Worm (Caenorhabditis elegans) whole organism, late embryonic: Measurements from ENCODE around the gene nspg-7.1.

ENCODE experiments used
- C08G9.2 ChIP-seq: sonication (generic microtip); optimal IDR thresholded peaks from 2 replicates; lab custom pipeline; 2016; ENCODE audit warnings: mild to moderate bottlenecking, missing genetic modification characterization, moderate library complexity, missing compliant biosample characterization
- F13H6.1 ChIP-seq: sonication (generic microtip); optimal IDR thresholded peaks from 2 replicates; lab custom pipeline; 2016; ENCODE audit warnings: missing genetic modification characterization, missing compliant biosample characterization
- K02D7.2 ChIP-seq: sonication (generic microtip); optimal IDR thresholded peaks from 2 replicates; lab custom pipeline; 2017; ENCODE audit warnings: mild to moderate bottlenecking, missing genetic modification characterization, missing compliant biosample characterization
- K09A11.1 ChIP-seq: sonication (generic microtip); optimal IDR thresholded peaks from 2 replicates; lab custom pipeline; 2017; ENCODE audit warnings: antibody characterized with exemption, mild to moderate bottlenecking, missing genetic modification characterization, missing compliant biosample characterization; ENCODE audit not compliant: insufficient read depth
- ahr-1 ChIP-seq: sonication (generic microtip); optimal IDR thresholded peaks from 2 replicates; lab custom pipeline; 2016; ENCODE audit warnings: missing genetic modification characterization, missing compliant biosample characterization
- ama-1 ChIP-seq: fragments of 150-350 bp; optimal IDR thresholded peaks from 2 replicates; lab custom pipeline; 2014
- ceh-14 ChIP-seq: sonication (generic microtip); optimal IDR thresholded peaks from 2 replicates; lab custom pipeline; 2016; ENCODE audit warnings: missing genotype, missing genetic modification characterization, missing compliant biosample characterization
- ceh-18 ChIP-seq: sonication (generic microtip); optimal IDR thresholded peaks from 2 replicates; lab custom pipeline; 2016; ENCODE audit warnings: missing genetic modification characterization, missing compliant biosample characterization
- ceh-19 ChIP-seq: fragments of 200-800 bp; sonication (Bioruptor generic); optimal IDR thresholded peaks from 2 replicates; lab custom pipeline; 2018; ENCODE audit warnings: mild to moderate bottlenecking, missing genetic modification characterization, missing compliant biosample characterization
- ceh-22 ChIP-seq: sonication (generic microtip); optimal IDR thresholded peaks from 2 replicates; lab custom pipeline; 2017; ENCODE audit warnings: missing biosample characterization, missing genetic modification characterization
- ceh-30 ChIP-seq: fragments of 150-350 bp; optimal IDR thresholded peaks from 2 replicates; lab custom pipeline; 2014; ENCODE audit warnings: missing biosample characterization, missing genetic modification characterization
- ceh-31 ChIP-seq: sonication (generic microtip); optimal IDR thresholded peaks from 2 replicates; lab custom pipeline; 2016; ENCODE audit warnings: missing genetic modification characterization, missing compliant biosample characterization
- ceh-34 ChIP-seq: sonication (generic microtip); optimal IDR thresholded peaks from 2 replicates; lab custom pipeline; 2016; ENCODE audit warnings: mild to moderate bottlenecking, missing genetic modification characterization, missing compliant biosample characterization
- che-1 ChIP-seq: sonication (generic microtip); optimal IDR thresholded peaks from 2 replicates; lab custom pipeline; 2016; ENCODE audit warnings: mild to moderate bottlenecking, missing genetic modification characterization, missing compliant biosample characterization
- elt-4 ChIP-seq: sonication (generic microtip); optimal IDR thresholded peaks from 2 replicates; lab custom pipeline; 2016; ENCODE audit warnings: missing genetic modification characterization, missing compliant biosample characterization
- fkh-6 ChIP-seq: sonication (generic microtip); optimal IDR thresholded peaks from 2 replicates; lab custom pipeline; 2016; ENCODE audit warnings: missing genetic modification characterization, missing compliant biosample characterization
- hlh-30 ChIP-seq: sonication (generic microtip); optimal IDR thresholded peaks from 2 replicates; lab custom pipeline; 2017; ENCODE audit warnings: antibody characterized with exemption, missing genetic modification characterization, missing compliant biosample characterization; ENCODE audit not compliant: insufficient read depth
- hlh-8 ChIP-seq: sonication (generic microtip); optimal IDR thresholded peaks from 2 replicates; lab custom pipeline; 2016; ENCODE audit warnings: missing genotype, missing genetic modification characterization, missing compliant biosample characterization
- lin-11 ChIP-seq: fragments of 200-800 bp; sonication (Bioruptor generic); optimal IDR thresholded peaks from 2 replicates; lab custom pipeline; 2018; ENCODE audit warnings: mild to moderate bottlenecking, missing genetic modification characterization, missing compliant biosample characterization
- mec-3 ChIP-seq: sonication (generic microtip); optimal IDR thresholded peaks from 2 replicates; lab custom pipeline; 2016; ENCODE audit warnings: borderline replicate concordance, missing genetic modification characterization, missing compliant biosample characterization
- nhr-11 ChIP-seq: fragments of 150-350 bp; optimal IDR thresholded peaks from 2 replicates; lab custom pipeline; 2014; ENCODE audit warnings: missing biosample characterization, missing genetic modification characterization
- npax-4 ChIP-seq: sonication (generic microtip); optimal IDR thresholded peaks from 2 replicates; lab custom pipeline; 2016; ENCODE audit warnings: missing genetic modification characterization, missing compliant biosample characterization
- odd-2 ChIP-seq: sonication (generic microtip); optimal IDR thresholded peaks from 2 replicates; lab custom pipeline; 2017; ENCODE audit warnings: antibody characterized with exemption, mild to moderate bottlenecking, missing genetic modification characterization, missing compliant biosample characterization
- pha-4 ChIP-seq: fragments of 150-350 bp; optimal IDR thresholded peaks from 2 replicates; lab custom pipeline; 2018; ENCODE audit warnings: missing biosample characterization, missing genetic modification reagents, missing genetic modification characterization
- pqm-1 ChIP-seq: sonication (generic microtip); optimal IDR thresholded peaks from 2 replicates; lab custom pipeline; 2016; ENCODE audit warnings: missing genetic modification characterization, missing compliant biosample characterization
- pros-1 ChIP-seq: fragments of 150-350 bp; optimal IDR thresholded peaks from 2 replicates; lab custom pipeline; 2014; ENCODE audit warnings: missing biosample characterization, missing genetic modification reagents, missing genetic modification characterization
- ref-2 ChIP-seq: sonication (generic microtip); optimal IDR thresholded peaks from 2 replicates; lab custom pipeline; 2016; ENCODE audit warnings: missing genetic modification characterization, missing compliant biosample characterization
- rnt-1 ChIP-seq: sonication (generic microtip); optimal IDR thresholded peaks from 2 replicates; lab custom pipeline; 2016; ENCODE audit warnings: missing genetic modification characterization, missing compliant biosample characterization
- sox-2 ChIP-seq: fragments of 200-800 bp; sonication (Bioruptor generic); IDR thresholded peaks from 2 replicates; pipeline ENCODE4 v1.3.6; 2022; ENCODE audit warnings: missing genetic modification reagents, missing genetic modification characterization, missing compliant biosample characterization
- tbx-7 ChIP-seq: sonication (generic microtip); optimal IDR thresholded peaks from 2 replicates; lab custom pipeline; 2016; ENCODE audit warnings: missing genotype, missing genetic modification characterization, missing compliant biosample characterization
- unc-3 ChIP-seq, 2 experiments: fragments of 200-800 bp in 1 of 2; sonication (Bioruptor generic) in 1 of 2; sonication (generic microtip) in 1 of 2; conservative IDR thresholded peaks in 1 of 2; optimal IDR thresholded peaks in 1 of 2; 2 replicates each; pipeline versions ENCODE4 v1.3.6 to Lab custom; 2016 to 2022; ENCODE audit warnings: missing compliant biosample characterization in 2 of 2, missing genetic modification characterization in 2 of 2, missing genetic modification reagents in 1 of 2
- unc-42 ChIP-seq: sonication (generic microtip); optimal IDR thresholded peaks from 2 replicates; lab custom pipeline; 2016; ENCODE audit warnings: missing genotype, missing genetic modification characterization, missing compliant biosample characterization
- unc-55 ChIP-seq: sonication (generic microtip); optimal IDR thresholded peaks from 2 replicates; lab custom pipeline; 2017; ENCODE audit warnings: missing biosample characterization, missing genetic modification reagents, missing genetic modification characterization
- ztf-16 ChIP-seq: sonication (generic microtip); optimal IDR thresholded peaks from 2 replicates; lab custom pipeline; 2017; ENCODE audit warnings: missing genetic modification characterization, missing compliant biosample characterization

Gene nspg-7.1

ce11 chrIV:9367852-9368627 lies 37.4 kb upstream of the nspg-7.1 start:
- TF ChIP-seq K02D7.2 (tag; lab: Kevin White, UChicago) = no peak
- TF ChIP-seq nhr-11 (tag; lab: Kevin White, UChicago) = no peak
- no peak for TF ChIP-seq mec-3 (tag; lab: Kevin White, UChicago)

DNA sequence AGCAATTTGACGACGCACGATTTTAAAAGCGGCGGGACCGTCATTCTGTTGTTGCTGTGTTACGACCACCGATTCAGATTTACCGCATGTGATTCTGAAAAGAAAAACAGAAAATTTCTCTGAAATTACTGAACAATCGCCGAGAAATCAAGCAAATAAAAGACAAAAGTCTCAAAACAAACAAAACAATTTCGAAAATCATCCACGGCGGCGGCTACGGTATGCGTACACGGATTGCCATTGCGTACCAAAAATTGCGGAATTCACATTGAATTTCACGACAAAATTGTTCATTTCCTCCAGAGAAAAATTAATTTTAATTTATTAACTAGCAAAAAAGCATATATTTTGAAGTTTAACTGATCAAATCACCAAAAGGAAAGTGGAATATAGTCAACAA lies 35.8 kb upstream of the nspg-7.1 start, which contains the start of gene pezo-1:
Gene pezo-1, minus strand, starts transcription at position 101 of the 400 bp plus-strand sequence.
- no peak for TF ChIP-seq fkh-6
- no peak for TF ChIP-seq ceh-31 (tag; lab: Kevin White, UChicago)
- TF ChIP-seq F13H6.1 = no peak
- TF ChIP-seq sox-2 (GFP tag; lab: Robert Waterston, UW) = no peak
- TF ChIP-seq ref-2 = no peak
- no peak for TF ChIP-seq ahr-1 (tag; lab: Kevin White, UChicago)
- TF ChIP-seq ceh-19 (GFP tag; lab: Kevin White, UChicago) = no peak
- TF ChIP-seq ceh-34 (tag; lab: Kevin White, UChicago) = no peak
- TF ChIP-seq odd-2 = no peak
- no peak for TF ChIP-seq K09A11.1 (tag; lab: Kevin White, UChicago)
- TF ChIP-seq hlh-8 (tag; lab: Kevin White, UChicago) = no peak
- no peak for TF ChIP-seq ceh-30 (tag; lab: Kevin White, UChicago)
- no peak for TF ChIP-seq ceh-14
- TF ChIP-seq hlh-30 (tag; lab: Kevin White, UChicago) = no peak
- TF ChIP-seq pha-4 (tag; lab: Kevin White, UChicago) = no peak
- no peak for TF ChIP-seq npax-4 (tag; lab: Kevin White, UChicago)

DNA sequence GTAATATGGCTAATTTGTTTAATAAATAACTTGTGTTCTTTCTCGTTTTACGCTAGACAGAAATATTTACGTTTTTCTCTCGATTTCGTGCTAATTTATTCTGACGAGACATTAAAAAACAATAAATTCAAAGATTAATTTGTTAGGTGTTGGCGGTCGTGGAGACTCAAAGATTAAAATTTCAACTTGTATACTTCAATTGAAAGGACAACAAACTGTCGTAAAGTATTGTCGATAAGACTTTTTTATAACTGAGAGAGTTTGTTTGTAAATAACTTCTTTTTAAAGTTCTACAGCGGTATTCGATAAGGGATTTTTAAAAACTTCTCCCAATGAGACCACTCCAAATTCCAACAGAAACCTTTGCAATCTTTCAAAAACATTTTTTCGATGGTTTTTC lies 23.1 kb upstream of the nspg-7.1 start:
- TF ChIP-seq pqm-1 (tag; lab: Kevin White, UChicago) = no peak
- no peak for TF ChIP-seq rnt-1

DNA sequence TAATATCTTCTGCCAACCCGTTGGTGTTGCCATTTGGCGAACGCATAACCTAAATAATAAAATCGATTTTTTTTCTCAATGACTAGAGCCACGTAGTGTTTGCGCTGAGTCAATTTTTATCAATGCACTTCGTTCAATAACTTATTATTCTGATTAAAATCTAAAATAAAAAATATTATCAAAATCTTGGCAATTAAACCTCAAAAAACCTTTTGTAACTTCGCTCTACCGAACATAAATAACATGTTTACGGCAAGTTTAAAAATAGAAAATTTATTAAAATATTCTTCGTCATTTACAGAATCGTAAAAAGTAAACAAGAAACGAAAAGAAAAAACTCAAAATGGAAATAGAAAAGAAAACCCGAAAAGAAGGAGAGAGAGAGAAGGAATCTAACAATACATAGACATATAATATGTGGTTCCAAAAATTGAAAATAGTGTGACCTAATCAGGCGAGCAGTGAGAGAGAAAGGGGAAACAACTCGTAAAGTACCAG lies 12.5 kb upstream of the nspg-7.1 start, which contains the start of gene pigc-1:
Gene pigc-1, minus strand, starts transcription at position 51 of the 498 bp plus-strand sequence.
- TF ChIP-seq tbx-7 (tag; lab: Kevin White, UChicago) = no peak
- TF ChIP-seq lin-11 (tag; lab: Kevin White, UChicago) = no peak
- no peak for TF ChIP-seq che-1 (tag; lab: Kevin White, UChicago)
- no peak for TF ChIP-seq pha-4 (tag; lab: Kevin White, UChicago)
- TF ChIP-seq unc-42 (tag; lab: Kevin White, UChicago) = peak; percentile 8

ce11 chrIV:9341591-9341990 lies 10.9 kb upstream of the nspg-7.1 start, which contains the start of gene vps-26:
Gene vps-26 (minus strand): TSS chrIV:9341790.
- no peak for TF ChIP-seq K09A11.1 (tag; lab: Kevin White, UChicago)
- TF ChIP-seq ceh-22 = no peak
- TF ChIP-seq hlh-8 (tag; lab: Kevin White, UChicago) = no peak
- no peak for TF ChIP-seq ceh-34 (tag; lab: Kevin White, UChicago)
- TF ChIP-seq nhr-11 (tag; lab: Kevin White, UChicago) = no peak
- no peak for TF ChIP-seq pros-1 (tag; lab: Kevin White, UChicago)
- TF ChIP-seq unc-3 (GFP tag; conservative IDR thresholded peaks at IDR 0.05; lab: Robert Waterston, UW) = no peak
- TF ChIP-seq unc-3 (tag; optimal IDR thresholded peaks at IDR 0.05; lab: Kevin White, UChicago) = no peak

DNA sequence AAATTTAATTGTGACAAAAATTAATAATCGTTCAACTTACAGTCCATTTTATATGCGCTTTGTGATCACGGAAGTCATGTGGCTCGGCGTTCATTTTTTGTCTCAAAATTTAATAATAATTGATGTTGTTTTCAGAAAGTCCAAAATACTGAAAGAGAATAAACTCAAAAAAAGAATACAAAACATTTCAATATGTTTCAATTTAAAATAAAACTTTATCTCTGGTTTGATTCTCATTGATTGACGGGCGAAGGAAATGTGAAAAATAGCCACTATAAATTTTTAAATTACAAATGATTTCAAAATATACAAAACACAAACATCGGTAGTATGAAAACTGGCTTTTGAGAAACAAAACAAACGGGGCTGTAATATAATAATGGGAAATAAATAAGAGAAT lies 8.6 kb upstream of the nspg-7.1 start, which contains the start of gene T20D3.6:
Gene T20D3.6, minus strand, starts transcription at position 101 of the 400 bp plus-strand sequence.
- TF ChIP-seq ceh-18 (tag; lab: Kevin White, UChicago) (no peak), pros-1 (tag; lab: Kevin White, UChicago) (no peak), ztf-16 (tag; lab: Kevin White, UChicago) (no peak), ref-2 (no peak), unc-3 (GFP tag; conservative IDR thresholded peaks at IDR 0.05; lab: Robert Waterston, UW) (no peak), unc-3 (tag; optimal IDR thresholded peaks at IDR 0.05; lab: Kevin White, UChicago) (no peak), odd-2 (no peak), ceh-31 (tag; lab: Kevin White, UChicago) (no peak), unc-55 (GFP tag; lab: Kevin White, UChicago) (no peak), C08G9.2 (no peak), che-1 (tag; lab: Kevin White, UChicago) (no peak), ceh-14 (no peak), rnt-1 (no peak), elt-4 (tag; lab: Kevin White, UChicago) (no peak), ama-1 (lab: Kevin White, UChicago) (no peak)
